Fruit fly (Drosophila melanogaster): ENCODE measurements around the gene Nnk.

Gene Nnk

DNA sequence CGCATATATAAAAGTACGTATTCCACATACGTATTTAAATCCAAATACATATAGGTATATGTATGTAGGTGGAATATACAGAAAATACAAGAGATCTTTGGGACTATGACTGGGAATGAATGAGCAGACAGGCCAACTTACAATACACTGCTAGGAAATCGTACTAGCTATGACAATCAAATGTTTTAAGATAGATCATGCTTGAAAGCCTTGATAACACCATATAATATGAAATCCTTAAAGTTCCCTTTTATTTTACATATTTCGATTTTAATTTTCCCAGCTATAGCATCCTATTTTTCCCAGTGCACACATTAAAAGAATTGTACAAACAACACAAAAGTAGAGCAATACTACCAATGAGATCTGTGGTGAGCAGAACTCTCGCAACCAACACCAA lies 23.7 kb downstream of the Nnk start:
- peak; percentile 54 for TF ChIP-seq sv (GFP tag; optimal IDR thresholded peaks at IDR 0.05)
- peak; percentile 22 for TF ChIP-seq br (GFP tag; optimal IDR thresholded peaks at IDR 0.05)
- peak; percentile 29 for TF ChIP-seq rgr (GFP tag; optimal IDR thresholded peaks at IDR 0.05)
- TF ChIP-seq fru (GFP tag; optimal IDR thresholded peaks at IDR 0.05) = peak; percentile 31
- TF ChIP-seq dl (GFP tag; optimal IDR thresholded peaks at IDR 0.05; ENCODE audit: insufficient read depth in 1 of 2, partially characterized antibody in 2 of 2) = no peak
- TF ChIP-seq ey (GFP tag; optimal IDR thresholded peaks at IDR 0.05) = peak; percentile 46
- no peak for TF ChIP-seq CG9705 (GFP tag; optimal IDR thresholded peaks at IDR 0.05)
- TF ChIP-seq lola (GFP tag; optimal IDR thresholded peaks at IDR 0.05) = no peak
- peak; percentile 37 for TF ChIP-seq h (GFP tag; optimal IDR thresholded peaks at IDR 0.05)
- peak in 1 of 2 experiments; percentile 40 for TF ChIP-seq foxo (GFP tag; optimal IDR thresholded peaks at IDR 0.05)
- peak; percentile 54 for TF ChIP-seq HLH106 (tag; optimal IDR thresholded peaks at IDR 0.05)

DNA sequence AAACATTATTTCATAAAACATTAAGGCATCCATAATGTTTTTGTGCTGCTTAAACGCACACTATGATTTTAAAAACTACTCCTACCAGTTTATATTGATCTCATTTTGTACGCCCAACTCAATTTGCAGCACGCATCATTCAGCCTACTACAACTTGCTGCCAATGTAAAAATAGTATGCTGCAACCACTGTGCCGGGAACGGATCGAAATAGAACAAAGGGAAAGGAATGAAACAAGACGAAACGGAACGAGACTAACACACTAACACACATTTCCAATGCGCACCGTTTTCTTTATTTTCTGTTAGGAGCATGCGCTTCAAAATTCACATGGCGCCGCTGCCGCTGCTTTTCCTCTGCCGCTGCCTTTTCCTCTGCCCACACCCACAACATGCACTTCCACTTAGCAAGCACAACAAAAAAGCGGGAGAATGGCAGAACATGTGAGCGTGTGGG lies 28.1 kb downstream of the Nnk start:
- no peak for TF ChIP-seq sage (GFP tag; optimal IDR thresholded peaks at IDR 0.05)
- TF ChIP-seq h (GFP tag; optimal IDR thresholded peaks at IDR 0.05) = no peak
- no peak for TF ChIP-seq Sp1 (GFP tag; optimal IDR thresholded peaks at IDR 0.05)
- no peak for TF ChIP-seq dl (GFP tag; optimal IDR thresholded peaks at IDR 0.05; ENCODE audit: insufficient read depth in 1 of 2, partially characterized antibody in 2 of 2)
- no peak for TF ChIP-seq HLH106 (tag; optimal IDR thresholded peaks at IDR 0.05)
- TF ChIP-seq CG9705 (GFP tag; optimal IDR thresholded peaks at IDR 0.05) = no peak
- TF ChIP-seq Vsx2 (GFP tag; optimal IDR thresholded peaks at IDR 0.05; ENCODE audit: partially characterized antibody) = no peak
- no peak for TF ChIP-seq Mio (GFP tag; optimal IDR thresholded peaks at IDR 0.05)
- no peak for TF ChIP-seq dsf (GFP tag; optimal IDR thresholded peaks at IDR 0.05; ENCODE audit: borderline replicate concordance)
- TF ChIP-seq Jra (GFP tag; optimal IDR thresholded peaks at IDR 0.05) = no peak
- no peak for TF ChIP-seq Hr83 (GFP tag; optimal IDR thresholded peaks at IDR 0.05; ENCODE audit: poor library complexity, severe bottlenecking)
- no peak for TF ChIP-seq fru (GFP tag; optimal IDR thresholded peaks at IDR 0.05)

DNA sequence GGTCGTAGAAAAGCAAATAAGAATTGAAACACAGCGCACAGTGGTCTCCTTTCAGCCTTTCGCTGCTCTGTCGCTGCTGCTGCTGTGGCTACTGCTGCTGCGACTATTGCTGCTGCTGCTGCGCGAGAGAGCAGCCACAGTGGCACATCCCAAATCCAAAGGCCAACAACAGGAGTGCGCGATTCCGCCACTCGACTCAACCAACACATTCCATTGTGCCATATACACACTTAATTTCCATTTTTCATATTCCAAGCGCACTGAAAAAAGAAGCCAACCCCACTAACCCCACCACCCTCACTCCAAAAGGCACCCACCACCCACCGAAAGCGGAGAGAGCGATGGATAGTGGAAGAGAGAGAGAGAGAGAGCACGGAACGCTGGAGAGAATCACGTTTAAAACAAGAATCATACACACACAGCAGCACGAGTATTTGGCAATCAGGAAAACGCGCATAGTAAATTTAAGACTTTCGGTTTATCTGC lies 28.9 kb downstream of the Nnk start:
- TF ChIP-seq CrebA (GFP tag; optimal IDR thresholded peaks at IDR 0.05; ENCODE audit: borderline replicate concordance) (no peak), OdsH (GFP tag; optimal IDR thresholded peaks at IDR 0.05) (no peak), sage (GFP tag; optimal IDR thresholded peaks at IDR 0.05) (no peak), Sp1 (GFP tag; optimal IDR thresholded peaks at IDR 0.05) (no peak), dsf (GFP tag; optimal IDR thresholded peaks at IDR 0.05; ENCODE audit: borderline replicate concordance) (no peak), dmrt93B (GFP tag; optimal IDR thresholded peaks at IDR 0.05) (no peak), Myc (optimal IDR thresholded peaks at IDR 0.05) (no peak), brk (GFP tag; optimal IDR thresholded peaks at IDR 0.05) (no peak), HLH106 (tag; optimal IDR thresholded peaks at IDR 0.05) (no peak), Dif (GFP tag; optimal IDR thresholded peaks at IDR 0.05; ENCODE audit: partially characterized antibody) (no peak), psq (GFP tag; optimal IDR thresholded peaks at IDR 0.05) (no peak), Hr83 (GFP tag; optimal IDR thresholded peaks at IDR 0.05; ENCODE audit: poor library complexity, severe bottlenecking) (no peak), fru (GFP tag; optimal IDR thresholded peaks at IDR 0.05) (no peak), N (GFP tag; optimal IDR thresholded peaks at IDR 0.05) (no peak), CG32264 (GFP tag; optimal IDR thresholded peaks at IDR 0.05) (no peak), jim (GFP tag; optimal IDR thresholded peaks at IDR 0.05) (no peak), pan (optimal IDR thresholded peaks at IDR 0.05) (no peak)

DNA sequence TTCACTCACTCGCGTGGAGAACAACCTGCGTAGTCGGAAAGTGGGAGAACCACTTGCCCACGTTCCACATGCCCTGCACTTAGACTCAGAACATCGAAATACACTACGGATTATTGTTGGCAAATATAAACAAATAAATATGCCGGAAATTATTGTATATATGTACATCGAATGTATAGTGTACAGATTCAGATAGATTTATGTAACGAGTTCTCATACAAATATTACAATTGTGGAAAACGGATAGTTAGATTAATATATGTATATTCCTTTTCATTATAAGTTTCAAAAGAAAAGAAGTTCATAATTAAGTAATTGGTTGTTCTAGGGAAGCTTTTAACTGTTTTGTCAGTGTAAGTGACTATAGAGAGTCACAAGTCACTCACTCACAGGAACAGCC lies 30.5 kb downstream of the Nnk start:
- TF ChIP-seq GATAd (GFP tag; optimal IDR thresholded peaks at IDR 0.05) (no peak), Jra (GFP tag; optimal IDR thresholded peaks at IDR 0.05) (no peak), CG9705 (GFP tag; optimal IDR thresholded peaks at IDR 0.05) (no peak), Myc (optimal IDR thresholded peaks at IDR 0.05) (no peak), Sp1 (GFP tag; optimal IDR thresholded peaks at IDR 0.05) (no peak), jim (GFP tag; optimal IDR thresholded peaks at IDR 0.05) (no peak), Dif (GFP tag; optimal IDR thresholded peaks at IDR 0.05; ENCODE audit: partially characterized antibody) (no peak), sv (GFP tag; optimal IDR thresholded peaks at IDR 0.05) (no peak), CG32264 (GFP tag; optimal IDR thresholded peaks at IDR 0.05) (no peak), dsf (GFP tag; optimal IDR thresholded peaks at IDR 0.05; ENCODE audit: borderline replicate concordance) (no peak), woc (GFP tag; optimal IDR thresholded peaks at IDR 0.05) (no peak), Mio (GFP tag; optimal IDR thresholded peaks at IDR 0.05) (no peak), Hr83 (GFP tag; optimal IDR thresholded peaks at IDR 0.05; ENCODE audit: poor library complexity, severe bottlenecking) (no peak), usp (GFP tag; optimal IDR thresholded peaks at IDR 0.05) (no peak), Vsx2 (GFP tag; optimal IDR thresholded peaks at IDR 0.05; ENCODE audit: partially characterized antibody) (no peak), CrebA (GFP tag; optimal IDR thresholded peaks at IDR 0.05; ENCODE audit: borderline replicate concordance) (no peak), psq (GFP tag; optimal IDR thresholded peaks at IDR 0.05) (no peak), dl (GFP tag; optimal IDR thresholded peaks at IDR 0.05; ENCODE audit: insufficient read depth in 1 of 2, partially characterized antibody in 2 of 2) (no peak), pan (optimal IDR thresholded peaks at IDR 0.05) (no peak), h (GFP tag; optimal IDR thresholded peaks at IDR 0.05) (no peak)
